Fruit fly (Drosophila melanogaster) whole organism, wandering third instar larva: Measurements from ENCODE around the gene CG14718.

ENCODE experiments used
- Dfd ChIP-seq: fragments of >200 bp; optimal IDR thresholded peaks from 2 replicates; lab custom pipeline; 2017; ENCODE audit warnings: missing biosample characterization, missing genetic modification characterization
- Dif ChIP-seq: fragments of 200-275, 200-300 bp; sonication (Bioruptor generic); optimal IDR thresholded peaks from 2 replicates; lab custom pipeline; 2018; ENCODE audit warnings: missing biosample characterization, missing genetic modification characterization; ENCODE audit not compliant: partially characterized antibody
- HLH106 ChIP-seq: fragments of 200-800 bp; optimal IDR thresholded peaks from 3 replicates; lab custom pipeline; 2019; ENCODE audit warnings: missing biosample characterization, mild to moderate bottlenecking, missing genetic modification characterization, moderate library complexity
- Hr78 ChIP-seq: fragments of >200 bp; optimal IDR thresholded peaks from 2 replicates; lab custom pipeline; 2017; ENCODE audit warnings: missing biosample characterization, missing genetic modification characterization
- Myc ChIP-seq: fragments of >200 bp; optimal IDR thresholded peaks from 2 replicates; lab custom pipeline; 2017
- OdsH ChIP-seq: fragments of 200-800 bp; sonication (Bioruptor generic); optimal IDR thresholded peaks from 2 replicates; lab custom pipeline; 2016; ENCODE audit warnings: missing biosample characterization, mild to moderate bottlenecking, missing genetic modification characterization
- h ChIP-seq: fragments of 200-800 bp; sonication (Bioruptor generic); optimal IDR thresholded peaks from 3 replicates; lab custom pipeline; 2016; ENCODE audit warnings: missing biosample characterization, mild to moderate bottlenecking, missing genetic modification characterization
- jim ChIP-seq: fragments of 175-275, 200-325 bp; sonication (Bioruptor generic); optimal IDR thresholded peaks from 2 replicates; lab custom pipeline; 2016; ENCODE audit warnings: missing biosample characterization, mild to moderate bottlenecking, missing genetic modification characterization
- psq ChIP-seq: fragments of 200-800 bp; sonication (Bioruptor generic); optimal IDR thresholded peaks from 3 replicates; lab custom pipeline; 2017; ENCODE audit warnings: missing biosample characterization, mild to moderate bottlenecking, missing genetic modification characterization, moderate library complexity
- usp ChIP-seq: fragments of >200 bp; optimal IDR thresholded peaks from 2 replicates; lab custom pipeline; 2017; ENCODE audit warnings: missing biosample characterization, missing genetic modification characterization

DNA sequence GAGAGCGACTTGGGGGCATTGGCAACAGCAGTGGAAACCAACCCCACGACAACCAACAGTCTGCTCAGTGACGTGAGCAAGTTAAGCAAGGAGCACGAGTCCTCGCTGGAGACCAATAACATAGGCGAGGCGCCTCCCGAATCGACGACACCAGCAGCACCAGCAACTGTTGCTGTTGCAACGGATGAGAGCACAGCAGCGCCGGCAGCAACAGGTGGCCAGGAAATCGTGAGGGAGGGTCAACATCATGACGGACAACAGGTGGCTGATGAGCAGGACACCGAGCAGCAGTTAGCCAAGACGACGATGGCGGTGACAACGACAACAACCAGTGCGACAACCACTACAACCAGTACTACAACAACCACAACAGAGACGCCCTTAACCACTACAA, 30.5 kb upstream of the CG14718 start:
- no peak for TF ChIP-seq Myc (lab: Kevin White, UChicago)
- no peak for TF ChIP-seq Dfd (GFP tag; lab: Kevin White, UChicago)
- TF ChIP-seq psq (GFP tag; lab: Kevin White, UChicago), result no peak
- no peak for TF ChIP-seq OdsH (GFP tag; lab: Kevin White, UChicago)
- no peak for TF ChIP-seq usp (GFP tag; lab: Kevin White, UChicago)
- no peak for TF ChIP-seq Dif (GFP tag; lab: Kevin White, UChicago)
- no peak for TF ChIP-seq jim (GFP tag; lab: Kevin White, UChicago)
- TF ChIP-seq Hr78, result no peak
- no peak for TF ChIP-seq h
- TF ChIP-seq HLH106 (tag; lab: Kevin White, UChicago), result no peak
